Worm (Caenorhabditis elegans): Measurements from ENCODE around the gene srh-264.

The srh-264 gene

ce11 chrV:15425368-15426091 lies 11.6 kb downstream of the srh-264 start, which contains the start of gene Y36E3A.2:
TSS of gene Y36E3A.2 (plus strand) at chrV:15426041.
- TF ChIP-seq zip-8 (tag; optimal IDR thresholded peaks at IDR 0.05), result no peak

ce11 chrV:15426944-15427343 lies 13.0 kb downstream of the srh-264 start, which contains the start of gene fbxa-209:
TSS of gene fbxa-209 (minus strand) at chrV:15427044.
- TF ChIP-seq pha-4 (tag; optimal IDR thresholded peaks at IDR 0.05), result no peak

- TF ChIP-seq cnd-1 (tag; optimal IDR thresholded peaks at IDR 0.05) (no peak), ceh-39 (tag; optimal IDR thresholded peaks at IDR 0.05) (no peak)
These were observed 17.5 kb downstream of the srh-264 start for ce11 chrV:15431322-15432052.

- no peak for TF ChIP-seq ceh-83 (GFP tag; optimal IDR thresholded peaks at IDR 0.05)
- no peak for TF ChIP-seq lin-32 (GFP tag; optimal IDR thresholded peaks at IDR 0.05)
- no peak for TF ChIP-seq sem-2 (GFP tag; optimal IDR thresholded peaks at IDR 0.05)
- TF ChIP-seq bed-3 (GFP tag; optimal IDR thresholded peaks at IDR 0.05), result no peak
- TF ChIP-seq sptf-1 (tag; optimal IDR thresholded peaks at IDR 0.05), result no peak
- TF ChIP-seq ztf-11 (tag; optimal IDR thresholded peaks at IDR 0.05), result no peak
- TF ChIP-seq cnd-1 (tag; optimal IDR thresholded peaks at IDR 0.05), result no peak
- no peak for TF ChIP-seq nhr-2 (tag; optimal IDR thresholded peaks at IDR 0.05)
- TF ChIP-seq elt-1 (tag; optimal IDR thresholded peaks at IDR 0.05; ENCODE audit: borderline replicate concordance, insufficient read depth), result no peak
- TF ChIP-seq nhr-12 (tag; optimal IDR thresholded peaks at IDR 0.05), result no peak
- no peak for TF ChIP-seq pha-4 (tag; optimal IDR thresholded peaks at IDR 0.05)
- no peak for TF ChIP-seq unc-120 (tag; optimal IDR thresholded peaks at IDR 0.05; ENCODE audit: poor library complexity, severe bottlenecking)
- no peak for TF ChIP-seq zip-8 (tag; optimal IDR thresholded peaks at IDR 0.05)
- TF ChIP-seq blmp-1 (tag; optimal IDR thresholded peaks at IDR 0.05), result no peak
- TF ChIP-seq unc-39 (tag; optimal IDR thresholded peaks at IDR 0.05), result no peak
- TF ChIP-seq lin-13 (tag; optimal IDR thresholded peaks at IDR 0.05), result no peak
- no peak for TF ChIP-seq hlh-1 (tag; optimal IDR thresholded peaks at IDR 0.05)
- no peak for TF ChIP-seq ces-1 (GFP tag; optimal IDR thresholded peaks at IDR 0.05)
These were observed 18.5 kb downstream of the srh-264 start, which contains the start of gene T26H5.8 for ce11 chrV:15432457-15432856. TSS of gene T26H5.8 (minus strand) at chrV:15432726.

- TF ChIP-seq ceh-43 (GFP tag; optimal IDR thresholded peaks at IDR 0.05), result no peak
- no peak for TF ChIP-seq hlh-1 (tag; optimal IDR thresholded peaks at IDR 0.05)
- no peak for TF ChIP-seq nhr-12 (tag; optimal IDR thresholded peaks at IDR 0.05)
- no peak for TF ChIP-seq ceh-39 (tag; optimal IDR thresholded peaks at IDR 0.05)
These were observed 20.7 kb downstream of the srh-264 start for ce11 chrV:15434647-15435046.

ce11 chrV:15436133-15436532 lies 22.2 kb downstream of the srh-264 start:
- TF ChIP-seq sem-2 (GFP tag; optimal IDR thresholded peaks at IDR 0.05) (no peak), cnd-1 (tag; optimal IDR thresholded peaks at IDR 0.05) (no peak), tbx-8 (GFP tag; optimal IDR thresholded peaks at IDR 0.05) (no peak), ceh-83 (GFP tag; optimal IDR thresholded peaks at IDR 0.05) (no peak), M03D4.4 (tag; optimal IDR thresholded peaks at IDR 0.05) (no peak), drap-1 (GFP tag; optimal IDR thresholded peaks at IDR 0.05) (no peak), pha-4 (tag; optimal IDR thresholded peaks at IDR 0.05) (no peak), nhr-237 (tag; optimal IDR thresholded peaks at IDR 0.05) (no peak), zip-8 (tag; optimal IDR thresholded peaks at IDR 0.05) (no peak), unc-39 (tag; optimal IDR thresholded peaks at IDR 0.05) (no peak), mab-5 (tag; optimal IDR thresholded peaks at IDR 0.05) (no peak), unc-120 (tag; optimal IDR thresholded peaks at IDR 0.05; ENCODE audit: poor library complexity, severe bottlenecking) (no peak), ceh-43 (GFP tag; optimal IDR thresholded peaks at IDR 0.05) (no peak), mls-2 (tag; optimal IDR thresholded peaks at IDR 0.05) (no peak)
